Fruit fly (Drosophila melanogaster): ENCODE measurements around the gene sowah.

The sowah gene

DNA sequence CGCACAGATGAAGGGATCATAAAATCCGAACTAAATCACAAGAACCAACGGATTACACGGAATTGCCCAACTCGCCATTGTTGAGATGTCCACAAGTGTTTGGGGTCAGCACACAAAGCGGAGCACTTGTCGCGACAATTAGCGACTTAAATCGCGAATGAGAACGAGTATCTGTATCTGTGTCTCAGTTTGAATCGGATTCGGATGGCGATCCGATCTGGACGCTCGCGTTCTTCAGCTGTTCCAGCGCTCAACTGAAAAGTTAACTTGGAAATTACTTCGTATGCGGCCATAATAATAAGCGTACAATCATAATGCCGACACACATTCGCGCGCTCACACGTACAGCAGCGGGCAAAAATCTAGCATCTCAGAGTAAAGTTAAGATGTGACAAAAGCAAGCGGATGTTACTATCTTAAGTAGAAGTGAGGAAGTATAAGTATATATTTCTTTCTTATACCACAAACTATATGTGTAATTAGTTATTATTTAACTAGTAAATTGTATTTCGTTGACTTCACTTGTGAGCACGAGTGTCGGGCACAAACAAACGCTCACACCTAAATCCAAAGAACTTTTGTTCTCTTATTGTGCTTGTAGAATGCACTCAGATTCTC lies 81.8 kb downstream of the sowah start, which contains the start of gene CG10660 (continued):
- TF ChIP-seq CG33557 (GFP tag; optimal IDR thresholded peaks at IDR 0.05) (peak; percentile 52), YL-1 (GFP tag; optimal IDR thresholded peaks at IDR 0.05) (no peak), Scr (GFP tag; IDR thresholded peaks at IDR 0.05; ENCODE audit: partially characterized antibody) (no peak), danr (GFP tag; IDR thresholded peaks at IDR 0.05) (peak; percentile 62; the same call in 1 of the 2 replicates), D19A (tag; optimal IDR thresholded peaks at IDR 0.05) (peak; percentile 87), cad (GFP tag; optimal IDR thresholded peaks at IDR 0.05) (no peak), CG8765 (GFP tag; IDR thresholded peaks at IDR 0.05) (peak; percentile 42; the same call in 1 of the 2 replicates), CG13296 (GFP tag; optimal IDR thresholded peaks at IDR 0.05) (peak; percentile 52), CG17829 (tag; optimal IDR thresholded peaks at IDR 0.05) (peak; percentile 76), E2f1 (GFP tag; IDR thresholded peaks at IDR 0.05) (peak; percentile 81), CG4617 (GFP tag; optimal IDR thresholded peaks at IDR 0.05; ENCODE audit: borderline replicate concordance) (peak; percentile 20), klu (GFP tag; IDR thresholded peaks at IDR 0.05) (peak; percentile 23; the same call in 1 of the 2 replicates), vfl (GFP tag; optimal IDR thresholded peaks at IDR 0.05) (peak; percentile 11), Hsf (GFP tag; optimal IDR thresholded peaks at IDR 0.05) (peak; percentile 83), mam (GFP tag; optimal IDR thresholded peaks at IDR 0.05) (peak; percentile 72), mld (GFP tag; IDR thresholded peaks at IDR 0.05; ENCODE audit: partially characterized antibody) (no peak), tin (GFP tag; optimal IDR thresholded peaks at IDR 0.05) (peak; percentile 84), kay (GFP tag; optimal IDR thresholded peaks at IDR 0.05) (peak; percentile 67), row (GFP tag; IDR thresholded peaks at IDR 0.05) (peak; percentile 93), Vsx1 (GFP tag; optimal IDR thresholded peaks at IDR 0.05) (peak; percentile 77), Neu2 (GFP tag; optimal IDR thresholded peaks at IDR 0.05; ENCODE audit: borderline replicate concordance) (no peak), fd102C (GFP tag; optimal IDR thresholded peaks at IDR 0.05) (no peak), slbo (GFP tag; IDR thresholded peaks at IDR 0.05) (peak; percentile 85), CG7372 (GFP tag; IDR thresholded peaks at IDR 0.05) (peak; percentile 64), sd (tag; optimal IDR thresholded peaks at IDR 0.05) (peak; percentile 23), MBD-R2 (GFP tag; IDR thresholded peaks at IDR 0.05) (peak; percentile 54; the same call in 1 of the 2 replicates), CG3281 (GFP tag; optimal IDR thresholded peaks at IDR 0.05) (peak; percentile 80), CG3995 (GFP tag; optimal IDR thresholded peaks at IDR 0.05) (peak; percentile 31), CG7839 (tag; optimal IDR thresholded peaks at IDR 0.05) (peak; percentile 94), eve (GFP tag; optimal IDR thresholded peaks at IDR 0.05) (peak in 1 of 2 experiments; percentile 94), B-H1 (GFP tag; IDR thresholded peaks at IDR 0.05) (peak; percentile 85), CG10979 (tag; optimal IDR thresholded peaks at IDR 0.05) (peak; percentile 91), CG5245 (GFP tag; optimal IDR thresholded peaks at IDR 0.05) (peak; percentile 90), pfk (GFP tag; optimal IDR thresholded peaks at IDR 0.05) (no peak), CHES-1-like (GFP tag; optimal IDR thresholded peaks at IDR 0.05) (peak; percentile 38), CG11696 (GFP tag; IDR thresholded peaks at IDR 0.05) (peak; percentile 98), tup (GFP tag; optimal IDR thresholded peaks at IDR 0.05) (peak; percentile 66), Dbx (GFP tag; IDR thresholded peaks at IDR 0.05) (peak; percentile 74), HHEX (GFP tag; optimal IDR thresholded peaks at IDR 0.05) (peak; percentile 82), Hr51 (GFP tag; optimal IDR thresholded peaks at IDR 0.05) (peak; percentile 71 to 94), Hr39 (optimal IDR thresholded peaks at IDR 0.05) (no peak), E2f2 (GFP tag; IDR thresholded peaks at IDR 0.05) (peak; percentile 71), Camta (GFP tag; optimal IDR thresholded peaks at IDR 0.05) (peak; percentile 49), emc (GFP tag; optimal IDR thresholded peaks at IDR 0.05) (no peak), TFAM (GFP tag; optimal IDR thresholded peaks at IDR 0.05) (no peak), Max (GFP tag; optimal IDR thresholded peaks at IDR 0.05) (peak; percentile 65), gsb-n (tag; optimal IDR thresholded peaks at IDR 0.05) (peak; percentile 93), CG10274 (GFP tag; optimal IDR thresholded peaks at IDR 0.05) (peak; percentile 12), Xrp1 (GFP tag; IDR thresholded peaks at IDR 0.05) (peak; percentile 91), C15 (GFP tag; IDR thresholded peaks at IDR 0.05) (no peak)
